Worm (Caenorhabditis elegans) whole organism, late embryonic: ENCODE results near the gene C46C2.2.

ENCODE experiments used
- F13H6.1 ChIP-seq: sonication (generic microtip); optimal IDR thresholded peaks from 2 replicates; lab custom pipeline; 2016; ENCODE audit warnings: missing genetic modification characterization, missing compliant biosample characterization
- Y22D7AL.16 ChIP-seq: sonication (generic microtip); optimal IDR thresholded peaks from 2 replicates; lab custom pipeline; 2016; ENCODE audit warnings: missing genetic modification characterization, missing compliant biosample characterization
- ama-1 ChIP-seq: fragments of 150-350 bp; optimal IDR thresholded peaks from 2 replicates; lab custom pipeline; 2014
- elt-2 ChIP-seq: sonication (generic microtip); optimal IDR thresholded peaks from 2 replicates; lab custom pipeline; 2016; ENCODE audit warnings: missing genetic modification reagents, missing genetic modification characterization, missing compliant biosample characterization
- ets-4 ChIP-seq: sonication (generic microtip); optimal IDR thresholded peaks from 2 replicates; lab custom pipeline; 2016; ENCODE audit warnings: missing genetic modification characterization, missing compliant biosample characterization
- pag-3 ChIP-seq: sonication (generic microtip); optimal IDR thresholded peaks from 2 replicates; lab custom pipeline; 2016; ENCODE audit warnings: missing compliant biosample characterization, missing genetic modification characterization, borderline replicate concordance
- pqm-1 ChIP-seq: sonication (generic microtip); optimal IDR thresholded peaks from 2 replicates; lab custom pipeline; 2016; ENCODE audit warnings: missing genetic modification characterization, missing compliant biosample characterization
- rnt-1 ChIP-seq: sonication (generic microtip); optimal IDR thresholded peaks from 2 replicates; lab custom pipeline; 2016; ENCODE audit warnings: missing genetic modification characterization, missing compliant biosample characterization
- sdc-2 ChIP-seq: sonication (generic microtip); optimal IDR thresholded peaks from 2 replicates; lab custom pipeline; 2016; ENCODE audit warnings: missing genotype, missing genetic modification characterization, missing compliant biosample characterization
- unc-3 ChIP-seq, 2 experiments: fragments of 200-800 bp in 1 of 2; sonication (Bioruptor generic) in 1 of 2; sonication (generic microtip) in 1 of 2; conservative IDR thresholded peaks in 1 of 2; optimal IDR thresholded peaks in 1 of 2; 2 replicates each; pipeline versions ENCODE4 v1.3.6 to Lab custom; 2016 to 2022; ENCODE audit warnings: missing compliant biosample characterization in 2 of 2, missing genetic modification characterization in 2 of 2, missing genetic modification reagents in 1 of 2
- unc-42 ChIP-seq: sonication (generic microtip); optimal IDR thresholded peaks from 2 replicates; lab custom pipeline; 2016; ENCODE audit warnings: missing genotype, missing genetic modification characterization, missing compliant biosample characterization
- ztf-16 ChIP-seq: sonication (generic microtip); optimal IDR thresholded peaks from 2 replicates; lab custom pipeline; 2017; ENCODE audit warnings: missing genetic modification characterization, missing compliant biosample characterization

ce11 chrIV:9256865-9257264 lies 39.3 kb downstream of the C46C2.2 start:
- no peak for TF ChIP-seq F13H6.1 (tag; lab: Kevin White, UChicago)
- TF ChIP-seq unc-42 = no peak
- no peak for TF ChIP-seq pqm-1 (tag; lab: Kevin White, UChicago)
- no peak for TF ChIP-seq sdc-2 (tag; lab: Kevin White, UChicago)
- TF ChIP-seq pag-3 (tag; lab: Kevin White, UChicago) = no peak
- no peak for TF ChIP-seq elt-2 (tag; lab: Kevin White, UChicago)
- TF ChIP-seq Y22D7AL.16 (tag; lab: Kevin White, UChicago) = no peak
- TF ChIP-seq ztf-16 = no peak
- TF ChIP-seq unc-3 (GFP tag; conservative IDR thresholded peaks at IDR 0.05; lab: Robert Waterston, UW) = no peak
- TF ChIP-seq unc-3 (tag; optimal IDR thresholded peaks at IDR 0.05; lab: Kevin White, UChicago) = no peak
- no peak for TF ChIP-seq ets-4
- TF ChIP-seq rnt-1 (tag; lab: Kevin White, UChicago) = no peak
- no peak for TF ChIP-seq ama-1
